Worm (Caenorhabditis elegans) whole organism, L4 larva: ENCODE measurements around the gene gdh-1.

Source experiments
- D1046.2 ChIP-seq: fragments of 200-800 bp; sonication (Bioruptor generic); IDR thresholded peaks from 2 replicates; pipeline ENCODE4 v1.3.6; 2022; ENCODE audit warnings: missing genetic modification characterization, missing compliant biosample characterization
- F44E2.7 ChIP-seq: fragments of 200-800 bp; sonication (Bioruptor generic); IDR thresholded peaks from 2 replicates; pipeline ENCODE4 v2.1.2; 2022; ENCODE audit warnings: missing genetic modification characterization, missing compliant biosample characterization
- T26A8.4 ChIP-seq: fragments of 200-800 bp; sonication (Bioruptor generic); IDR thresholded peaks from 2 replicates; pipeline ENCODE4 v1.3.6; 2022; ENCODE audit warnings: missing genetic modification characterization, missing compliant biosample characterization
- Y105C5A.15 ChIP-seq: fragments of 200-800 bp; sonication (Bioruptor generic); IDR thresholded peaks from 2 replicates; pipeline ENCODE4 v1.3.6; 2022; ENCODE audit warnings: missing genetic modification characterization, missing compliant biosample characterization
- Y5F2A.4 ChIP-seq: fragments of 200-800 bp; sonication (Bioruptor generic); optimal IDR thresholded peaks from 2 replicates; lab custom pipeline; 2018; ENCODE audit warnings: mild to moderate bottlenecking, missing genetic modification characterization, missing compliant biosample characterization
- Y75B8A.6 ChIP-seq: fragments of 200-800 bp; sonication (Bioruptor generic); IDR thresholded peaks from 2 replicates; pipeline ENCODE4 v1.3.6; 2022; ENCODE audit warnings: missing genetic modification reagents, missing genetic modification characterization, missing compliant biosample characterization
- ZK337.2 ChIP-seq: fragments of 200-800 bp; sonication (Bioruptor generic); IDR thresholded peaks from 2 replicates; pipeline ENCODE4 v1.3.6; 2022; ENCODE audit warnings: missing genetic modification reagents, missing genetic modification characterization, missing compliant biosample characterization
- ZK546.5 ChIP-seq, 2 experiments: sonication (generic microtip); optimal IDR thresholded peaks; 2 replicates each; lab custom pipeline; 2017; ENCODE audit warnings: missing biosample characterization in 2 of 2, missing genetic modification characterization in 2 of 2
- aha-1 ChIP-seq: fragments of 150-350 bp; peaks from one replicate; lab custom pipeline; 2014; ENCODE audit warnings: missing biosample characterization, missing genetic modification characterization
- ama-1 ChIP-seq: fragments of 150-350 bp; optimal IDR thresholded peaks from 2 replicates; lab custom pipeline; 2014; ENCODE audit warnings: inconsistent platforms, mixed read lengths
- arid-1 ChIP-seq: fragments of 200-800 bp; sonication (Bioruptor generic); conservative IDR thresholded peaks from 2 replicates; pipeline ENCODE4 v1.3.6; 2022; ENCODE audit warnings: missing genetic modification reagents, missing genetic modification characterization, missing compliant biosample characterization
- ceh-44 ChIP-seq: fragments of 200-800 bp; sonication (Bioruptor generic); IDR thresholded peaks from 2 replicates; pipeline ENCODE4 v1.3.6; 2022; ENCODE audit warnings: missing genetic modification reagents, missing genetic modification characterization, missing compliant biosample characterization
- ceh-62 ChIP-seq: sonication (generic microtip); optimal IDR thresholded peaks from 2 replicates; lab custom pipeline; 2017; ENCODE audit warnings: missing biosample characterization, missing genetic modification characterization
- ceh-82 ChIP-seq: sonication (generic microtip); optimal IDR thresholded peaks from 2 replicates; lab custom pipeline; 2017; ENCODE audit warnings: missing biosample characterization, missing genetic modification characterization
- ces-1 ChIP-seq: fragments of 150-350 bp; sonication (generic microtip); optimal IDR thresholded peaks from 4 replicates; lab custom pipeline; 2014; ENCODE audit warnings: missing biosample characterization, missing genetic modification reagents, missing genetic modification characterization
- cey-2 ChIP-seq: sonication (generic microtip); optimal IDR thresholded peaks from 3 replicates; lab custom pipeline; 2017; ENCODE audit warnings: missing genetic modification characterization, mild to moderate bottlenecking, missing compliant biosample characterization, antibody characterized with exemption, borderline replicate concordance; ENCODE audit not compliant: insufficient read depth
- ctbp-1 ChIP-seq: fragments of 200-800 bp; sonication (Bioruptor generic); IDR thresholded peaks from 2 replicates; pipeline ENCODE4 v1.3.6; 2022; ENCODE audit warnings: missing genetic modification reagents, missing genetic modification characterization, missing compliant biosample characterization
- daf-12 ChIP-seq: fragments of 150-350 bp; optimal IDR thresholded peaks from 2 replicates; lab custom pipeline; 2014; ENCODE audit warnings: missing biosample characterization, missing genetic modification reagents, missing genetic modification characterization
- daf-8 ChIP-seq: fragments of 200-800 bp; sonication (Bioruptor generic); IDR thresholded peaks from 2 replicates; pipeline ENCODE4 v1.3.6; 2022; ENCODE audit warnings: missing genetic modification characterization, missing compliant biosample characterization
- dmd-6 ChIP-seq: fragments of 200-800 bp; sonication (Bioruptor generic); IDR thresholded peaks from 2 replicates; pipeline ENCODE4 v1.3.6; 2022; ENCODE audit warnings: missing genetic modification reagents, missing genetic modification characterization, missing compliant biosample characterization
- dmd-8 ChIP-seq: fragments of 200-800 bp; sonication (Bioruptor generic); IDR thresholded peaks from 2 replicates; pipeline ENCODE4 v1.3.6; 2022; ENCODE audit warnings: missing genetic modification characterization, missing compliant biosample characterization
- fkh-10 ChIP-seq: fragments of 150-350 bp; optimal IDR thresholded peaks from 2 replicates; lab custom pipeline; 2014; ENCODE audit warnings: missing biosample characterization, missing genetic modification reagents, missing genetic modification characterization
- hif-1 ChIP-seq, 2 experiments: sonication (generic microtip); optimal IDR thresholded peaks; 2 replicates each; lab custom pipeline; 2016 to 2017; ENCODE audit warnings: missing compliant biosample characterization in 2 of 2, missing genetic modification characterization in 2 of 2, missing genetic modification reagents in 2 of 2, missing genotype in 2 of 2, mild to moderate bottlenecking in 1 of 2
- hlh-30 ChIP-seq: sonication (generic microtip); optimal IDR thresholded peaks from 2 replicates; lab custom pipeline; 2017; ENCODE audit warnings: antibody characterized with exemption, mild to moderate bottlenecking, missing genetic modification characterization, missing compliant biosample characterization; ENCODE audit not compliant: insufficient read depth
- hmg-1.1 ChIP-seq: fragments of 200-800 bp; sonication (Bioruptor generic); IDR thresholded peaks from 2 replicates; pipeline ENCODE4 v1.3.6; 2022; ENCODE audit warnings: missing genetic modification reagents, missing genetic modification characterization, missing compliant biosample characterization
- lin-1 ChIP-seq: fragments of 200-800 bp; sonication (Bioruptor generic); IDR thresholded peaks from 2 replicates; pipeline ENCODE4 v1.3.6; 2022; ENCODE audit warnings: missing genetic modification reagents, missing genetic modification characterization, missing compliant biosample characterization
- lin-13 ChIP-seq: fragments of 150-350 bp; optimal IDR thresholded peaks from 2 replicates; lab custom pipeline; 2014; ENCODE audit warnings: missing biosample characterization, missing genetic modification reagents, missing genetic modification characterization
- lin-15B ChIP-seq: fragments of 150-350 bp; sonication (generic microtip); optimal IDR thresholded peaks from 3 replicates; lab custom pipeline; 2014; ENCODE audit warnings: missing biosample characterization, missing genetic modification characterization
- lir-3 ChIP-seq: sonication (generic microtip); optimal IDR thresholded peaks from 2 replicates; lab custom pipeline; 2016; ENCODE audit warnings: mild to moderate bottlenecking, missing genetic modification characterization, missing compliant biosample characterization
- madf-5 ChIP-seq, 2 experiments: fragments of 200-800 bp; sonication (Bioruptor generic); IDR thresholded peaks; 2 replicates each; pipeline ENCODE4 v1.3.6; 2022; ENCODE audit warnings: missing compliant biosample characterization in 2 of 2, missing genetic modification characterization in 2 of 2
- madf-9 ChIP-seq: fragments of 200-800 bp; sonication (Bioruptor generic); conservative IDR thresholded peaks from 2 replicates; pipeline ENCODE4 v1.3.6; 2022; ENCODE audit warnings: missing genetic modification reagents, missing genetic modification characterization, missing compliant biosample characterization
- mep-1 ChIP-seq: fragments of 150-350 bp; sonication (generic microtip); optimal IDR thresholded peaks from 3 replicates; lab custom pipeline; 2014; ENCODE audit warnings: missing biosample characterization, missing genetic modification characterization
- mes-2 ChIP-seq: sonication (generic microtip); optimal IDR thresholded peaks from 2 replicates; lab custom pipeline; 2016; ENCODE audit warnings: missing genotype, mild to moderate bottlenecking, missing genetic modification characterization, missing compliant biosample characterization; ENCODE audit not compliant: poor library complexity, severe bottlenecking
- nhr-10 ChIP-seq: fragments of 150-350 bp; optimal IDR thresholded peaks from 2 replicates; lab custom pipeline; 2014; ENCODE audit warnings: missing biosample characterization, missing genetic modification characterization
- nhr-102 ChIP-seq: sonication (generic microtip); optimal IDR thresholded peaks from 2 replicates; lab custom pipeline; 2016; ENCODE audit warnings: mild to moderate bottlenecking, missing genetic modification characterization, moderate library complexity, missing compliant biosample characterization
- nhr-11 ChIP-seq: fragments of 150-350 bp; optimal IDR thresholded peaks from 2 replicates; lab custom pipeline; 2014; ENCODE audit warnings: missing biosample characterization, missing genetic modification characterization
- nhr-111 ChIP-seq: fragments of 200-800 bp; sonication (Bioruptor generic); optimal IDR thresholded peaks from 2 replicates; lab custom pipeline; 2018; ENCODE audit warnings: mild to moderate bottlenecking, missing genetic modification characterization, missing compliant biosample characterization
- nhr-28 ChIP-seq: fragments of 150-350 bp; optimal IDR thresholded peaks from 2 replicates; lab custom pipeline; 2014; ENCODE audit warnings: missing biosample characterization, missing genetic modification characterization
- nhr-42 ChIP-seq: fragments of 200-800 bp; sonication (Bioruptor generic); IDR thresholded peaks from 2 replicates; pipeline ENCODE4 v1.3.6; 2022; ENCODE audit warnings: missing genetic modification characterization, missing compliant biosample characterization
- nhr-6 ChIP-seq: fragments of 150-350 bp; optimal IDR thresholded peaks from 2 replicates; lab custom pipeline; 2014; ENCODE audit warnings: missing biosample characterization, missing genetic modification characterization
- pha-4 ChIP-seq, 2 experiments: fragments of 150-350 bp in 1 of 2; fragments of 200-800 bp in 1 of 2; sonication (Bioruptor generic) in 1 of 2; IDR thresholded peaks in 1 of 2; optimal IDR thresholded peaks in 1 of 2; 2 replicates each; pipeline versions ENCODE4 v1.3.6 to Lab custom; 2014 to 2022; ENCODE audit warnings: missing genetic modification characterization in 2 of 2, missing genetic modification reagents in 2 of 2, missing biosample characterization in 1 of 2, missing compliant biosample characterization in 1 of 2
- rbr-2 ChIP-seq: sonication (generic microtip); optimal IDR thresholded peaks from 2 replicates; lab custom pipeline; 2016; ENCODE audit warnings: missing genotype, missing genetic modification characterization, missing compliant biosample characterization
- skn-1 ChIP-seq: fragments of 150-350 bp; optimal IDR thresholded peaks from 2 replicates; lab custom pipeline; 2014; ENCODE audit warnings: missing biosample characterization, missing genetic modification characterization
- spr-1 ChIP-seq: sonication (generic microtip); optimal IDR thresholded peaks from 2 replicates; lab custom pipeline; 2016; ENCODE audit warnings: mild to moderate bottlenecking, missing genetic modification characterization, missing compliant biosample characterization
- tra-1 ChIP-seq: fragments of 200-800 bp; sonication (Bioruptor generic); IDR thresholded peaks from 2 replicates; pipeline ENCODE4 v1.3.6; 2022; ENCODE audit warnings: missing genetic modification reagents, missing genetic modification characterization, missing compliant biosample characterization
- unc-130 ChIP-seq: sonication (generic microtip); optimal IDR thresholded peaks from 2 replicates; lab custom pipeline; 2016; ENCODE audit warnings: missing genetic modification reagents, missing genetic modification characterization, missing compliant biosample characterization
- unc-39 ChIP-seq: sonication (generic microtip); optimal IDR thresholded peaks from 2 replicates; lab custom pipeline; 2017; ENCODE audit warnings: missing biosample characterization, missing genetic modification characterization
- vab-7 ChIP-seq: fragments of 200-800 bp; sonication (Bioruptor generic); IDR thresholded peaks from 2 replicates; pipeline ENCODE4 v1.3.6; 2022; ENCODE audit warnings: missing genetic modification reagents, missing genetic modification characterization, missing compliant biosample characterization
- zip-11 ChIP-seq: fragments of 200-800 bp; sonication (Bioruptor generic); IDR thresholded peaks from 2 replicates; pipeline ENCODE4 v1.3.6; 2022; ENCODE audit warnings: missing genetic modification characterization, missing compliant biosample characterization
- ztf-7 ChIP-seq: fragments of 150-350 bp; optimal IDR thresholded peaks from 2 replicates; lab custom pipeline; 2014; ENCODE audit warnings: missing biosample characterization, missing genetic modification characterization

Gene gdh-1

ce11 chrIV:11913295-11913940 lies 39.6 kb upstream of the gdh-1 start (continued):
- TF ChIP-seq ceh-82 (tag; lab: Kevin White, UChicago) = no peak
- peak; percentile 12 for TF ChIP-seq nhr-102 (tag; lab: Kevin White, UChicago)
- no peak for TF ChIP-seq nhr-6 (tag; lab: Kevin White, UChicago)
- no peak for TF ChIP-seq D1046.2 (GFP tag; lab: Robert Waterston, UW)
- TF ChIP-seq dmd-8 (GFP tag; lab: Robert Waterston, UW) = no peak
- no peak for TF ChIP-seq madf-9 (GFP tag; lab: Robert Waterston, UW)
- no peak for TF ChIP-seq aha-1 (tag; lab: Kevin White, UChicago)
- TF ChIP-seq hlh-30 (tag; lab: Kevin White, UChicago) = no peak
- no peak; the same call in 1 of the 2 replicates for TF ChIP-seq hmg-1.1 (GFP tag; lab: Robert Waterston, UW)
- no peak for TF ChIP-seq F44E2.7 (GFP tag; lab: Robert Waterston, UW)
- no peak for TF ChIP-seq nhr-28 (tag; lab: Kevin White, UChicago)
- TF ChIP-seq arid-1 (GFP tag; lab: Robert Waterston, UW) = 0 out of 2 replicates have a peak, but pooled peaks have one; percentile 25
- TF ChIP-seq cey-2 (tag; lab: Kevin White, UChicago) = no peak
- no peak for TF ChIP-seq spr-1 (tag; lab: Kevin White, UChicago)
- no peak for TF ChIP-seq Y5F2A.4 (GFP tag; lab: Kevin White, UChicago)
- peak; percentile 42 for TF ChIP-seq mep-1 (tag; lab: Kevin White, UChicago)
- no peak for TF ChIP-seq zip-11 (GFP tag; lab: Robert Waterston, UW)
- TF ChIP-seq nhr-11 (tag; lab: Kevin White, UChicago) = no peak
- TF ChIP-seq vab-7 = no peak
- TF ChIP-seq ZK546.5 (tag; optimal IDR thresholded peaks at IDR 0.05; lab: Kevin White, UChicago) = no peak
- peak; percentile 86; the same call in 1 of the 2 replicates for TF ChIP-seq Y75B8A.6
- TF ChIP-seq ZK337.2 (GFP tag; lab: Robert Waterston, UW) = no peak
- TF ChIP-seq lin-13 (GFP tag; lab: Kevin White, UChicago) = peak; percentile 41
- TF ChIP-seq ces-1 (GFP tag; lab: Kevin White, UChicago) = no peak
- TF ChIP-seq pha-4 (GFP tag; IDR thresholded peaks at IDR 0.05; lab: Robert Waterston, UW) = 0 out of 2 replicates have a peak, but pooled peaks have one; percentile 68
- no peak for TF ChIP-seq pha-4 (tag; optimal IDR thresholded peaks at IDR 0.05; lab: Kevin White, UChicago)
- TF ChIP-seq Y105C5A.15 (GFP tag; lab: Robert Waterston, UW) = no peak
- TF ChIP-seq madf-5 (GFP tag; IDR thresholded peaks at IDR 0.05; lab: Robert Waterston, UW) = 0 out of 4 replicates have a peak, but pooled peaks of 1 of the 2 experiments have one; percentile 19
- no peak for TF ChIP-seq daf-12 (tag; lab: Kevin White, UChicago)
- no peak for TF ChIP-seq daf-8
- no peak for TF ChIP-seq mes-2 (tag; lab: Kevin White, UChicago)
- TF ChIP-seq T26A8.4 (GFP tag; lab: Robert Waterston, UW) = peak; percentile 81
- TF ChIP-seq lir-3 (tag; lab: Kevin White, UChicago) = no peak
- no peak for TF ChIP-seq unc-39 (tag; lab: Kevin White, UChicago)
- no peak for TF ChIP-seq skn-1 (tag; lab: Kevin White, UChicago)
- no peak for TF ChIP-seq hif-1 (tag; optimal IDR thresholded peaks at IDR 0.05; lab: Kevin White, UChicago)
- no peak for TF ChIP-seq nhr-111 (GFP tag; lab: Kevin White, UChicago)
- 0 out of 2 replicates have a peak, but pooled peaks have one; percentile 6 for TF ChIP-seq nhr-42 (GFP tag; lab: Robert Waterston, UW)
- no peak for TF ChIP-seq ztf-7 (tag; lab: Kevin White, UChicago)
- no peak for TF ChIP-seq unc-130
- TF ChIP-seq nhr-10 (tag; lab: Kevin White, UChicago) = peak; percentile 20
- no peak for TF ChIP-seq ama-1 (lab: Kevin White, UChicago)
- TF ChIP-seq rbr-2 (tag; lab: Kevin White, UChicago) = no peak
- peak; percentile 35; the same call in 1 of the 2 replicates for TF ChIP-seq lin-1 (GFP tag; lab: Robert Waterston, UW)
- TF ChIP-seq dmd-6 (GFP tag; lab: Robert Waterston, UW) = peak; percentile 48
- no peak for TF ChIP-seq lin-15B (tag; lab: Kevin White, UChicago)
- no peak for TF ChIP-seq ctbp-1
- TF ChIP-seq tra-1 (GFP tag; lab: Robert Waterston, UW) = no peak
- no peak for TF ChIP-seq ceh-62 (tag; lab: Kevin White, UChicago)
- TF ChIP-seq ceh-44 = no peak
- TF ChIP-seq fkh-10 (GFP tag; lab: Kevin White, UChicago) = no peak
